Fruit fly (Drosophila melanogaster) whole organism, embryonic: Measurements from ENCODE around the gene spdo.

ENCODE experiments used
- CG8944 ChIP-seq: fragments of 200-800 bp; sonication (Bioruptor generic); optimal IDR thresholded peaks from 3 replicates; lab custom pipeline; 2016; ENCODE audit warnings: missing biosample characterization, missing genetic modification characterization
- Nf-YA ChIP-seq: fragments of 200-800 bp; sonication (Bioruptor generic); IDR thresholded peaks from 2 replicates; pipeline ENCODE4 v1.3.6; 2022; ENCODE audit warnings: missing biosample characterization, missing genetic modification characterization
- lola ChIP-seq, 3 experiments: fragments of >200 bp in 2 of 3; fragments of 200-800 bp in 1 of 3; sonication (Bioruptor generic) in 1 of 3; optimal IDR thresholded peaks; 2 replicates each; lab custom pipeline; 2017 to 2019; ENCODE audit warnings: missing biosample characterization in 3 of 3, missing genetic modification characterization in 3 of 3, mild to moderate bottlenecking in 1 of 3, moderate library complexity in 1 of 3
- trh ChIP-seq: fragments of 200-800 bp; sonication (Bioruptor generic); optimal IDR thresholded peaks from 2 replicates; lab custom pipeline; 2016; ENCODE audit warnings: missing biosample characterization, missing genetic modification characterization

- TF ChIP-seq Nf-YA (GFP tag; lab: Robert Waterston, UW): no peak
- no peak for TF ChIP-seq trh (GFP tag; lab: Kevin White, UChicago)
- no peak for TF ChIP-seq lola (GFP tag; optimal IDR thresholded peaks at IDR 0.05; lab: Kevin White, UChicago)
- no peak for TF ChIP-seq CG8944 (GFP tag; lab: Kevin White, UChicago)
Observed at dm6 chr3R:30428459-30428858, 48.0 kb upstream of the spdo start, which contains the start of gene CG15533.
